Worm (Caenorhabditis elegans) whole organism, L4/young adult: ENCODE results near the gene ZK1248.17.

Experiments
- W03F9.2 ChIP-seq: fragments of 150-350 bp; optimal IDR thresholded peaks from 2 replicates; lab custom pipeline; 2014; ENCODE audit warnings: missing biosample characterization, missing genetic modification characterization
- dao-5 ChIP-seq: sonication (generic microtip); optimal IDR thresholded peaks from 2 replicates; lab custom pipeline; 2016; ENCODE audit warnings: missing genotype, missing genetic modification characterization, moderate library complexity, missing compliant biosample characterization
- him-1 ChIP-seq: sonication (generic microtip); optimal IDR thresholded peaks from 2 replicates; lab custom pipeline; 2016; ENCODE audit warnings: missing genotype, missing genetic modification reagents, missing genetic modification characterization, missing compliant biosample characterization

DNA sequence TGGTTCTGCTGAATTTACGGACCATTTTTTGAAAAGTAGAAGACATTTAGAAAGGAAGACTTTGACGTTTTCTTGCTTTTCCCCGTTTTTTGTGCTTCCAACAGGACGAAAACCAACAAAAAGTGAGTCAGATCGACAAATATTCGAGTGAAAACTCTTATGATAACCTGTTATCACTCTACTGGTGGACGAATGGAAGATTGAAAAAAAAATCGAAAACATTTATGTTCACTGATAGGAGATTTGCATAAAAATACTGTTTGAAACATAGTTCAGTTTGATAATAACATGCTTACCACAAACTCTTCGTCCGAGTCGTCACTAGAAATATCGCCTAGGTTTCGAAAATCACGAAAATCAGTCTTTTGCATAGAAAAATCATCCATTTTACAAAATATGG is 27.1 kb upstream of the ZK1248.17 start:
- no peak for TF ChIP-seq W03F9.2 (tag; lab: Kevin White, UChicago)
- TF ChIP-seq him-1 (tag; lab: Kevin White, UChicago): no peak
- no peak for TF ChIP-seq dao-5 (tag; lab: Kevin White, UChicago)
